Worm (Caenorhabditis elegans) whole organism, young adult: Measurements from ENCODE around the gene sru-27.

ENCODE experiments used
- ceh-27 ChIP-seq: fragments of 200-800 bp; sonication (Bioruptor generic); optimal IDR thresholded peaks from 2 replicates; lab custom pipeline; 2018; ENCODE audit warnings: mild to moderate bottlenecking, missing genetic modification characterization, moderate library complexity, missing compliant biosample characterization
- ceh-58 ChIP-seq: fragments of 200-800 bp; sonication (Bioruptor generic); IDR thresholded peaks from 2 replicates; pipeline ENCODE4 v1.3.6; 2022; ENCODE audit warnings: missing genetic modification characterization, missing compliant biosample characterization
- fkh-3 ChIP-seq: sonication (generic microtip); optimal IDR thresholded peaks from 2 replicates; lab custom pipeline; 2016; ENCODE audit warnings: mild to moderate bottlenecking, missing genetic modification characterization, missing compliant biosample characterization
- madf-3 ChIP-seq: fragments of 200-800 bp; sonication (Bioruptor generic); IDR thresholded peaks from 2 replicates; pipeline ENCODE4 v1.3.6; 2022; ENCODE audit warnings: missing genetic modification reagents, missing genetic modification characterization, missing compliant biosample characterization

ce11 chrV:1486031-1486430, 13.2 kb upstream of the sru-27 start:
- TF ChIP-seq madf-3 (GFP tag; lab: Robert Waterston, UW) (no peak), ceh-27 (GFP tag; lab: Kevin White, UChicago) (no peak), fkh-3 (no peak), ceh-58 (GFP tag; lab: Robert Waterston, UW) (no peak)
